Fruit fly (Drosophila melanogaster): ENCODE results near the gene Manf.

Manf gene

dm6 chr3R:16331809-16332343 is 17.3 kb upstream of the Manf start (continued):
- TF ChIP-seq CG4820 (GFP tag; optimal IDR thresholded peaks at IDR 0.05) (no peak), oc (tag; optimal IDR thresholded peaks at IDR 0.05) (peak; percentile 25), CG12769 (tag; optimal IDR thresholded peaks at IDR 0.05) (peak; percentile 79), Atf-2 (GFP tag; optimal IDR thresholded peaks at IDR 0.05) (peak; percentile 38), ssp (GFP tag; IDR thresholded peaks at IDR 0.05) (no peak), CG2678 (tag; optimal IDR thresholded peaks at IDR 0.05) (peak; percentile 72), TFAM (GFP tag; optimal IDR thresholded peaks at IDR 0.05) (peak; percentile 39), CG13424 (tag; optimal IDR thresholded peaks at IDR 0.05) (peak; percentile 45), vvl (GFP tag; IDR thresholded peaks at IDR 0.05) (no peak), CG12071 (GFP tag; optimal IDR thresholded peaks at IDR 0.05) (peak; percentile 53), CG9876 (GFP tag; optimal IDR thresholded peaks at IDR 0.05) (no peak), HLH4C (GFP tag; IDR thresholded peaks at IDR 0.05; ENCODE audit: partially characterized antibody) (no peak), grau (tag; optimal IDR thresholded peaks at IDR 0.05) (peak; percentile 38), CG1529 (GFP tag; optimal IDR thresholded peaks at IDR 0.05) (peak; percentile 73), Mad (GFP tag; optimal IDR thresholded peaks at IDR 0.05) (peak; percentile 33), CG32772 (GFP tag; IDR thresholded peaks at IDR 0.05) (0 out of 2 replicates have a peak, but pooled peaks have one; percentile 21), CG9817 (tag; optimal IDR thresholded peaks at IDR 0.05) (peak; percentile 21), rib (GFP tag; IDR thresholded peaks at IDR 0.05) (peak; percentile 68; the same call in 1 of the 2 replicates), HLHmδ (GFP tag; optimal IDR thresholded peaks at IDR 0.05) (peak; percentile 73), Hmr (GFP tag; optimal IDR thresholded peaks at IDR 0.05) (peak; percentile 66), Neu2 (GFP tag; optimal IDR thresholded peaks at IDR 0.05; ENCODE audit: borderline replicate concordance) (no peak), CG11696 (GFP tag; IDR thresholded peaks at IDR 0.05) (peak; percentile 56), CG3281 (GFP tag; optimal IDR thresholded peaks at IDR 0.05) (peak; percentile 52), tgo (GFP tag; IDR thresholded peaks at IDR 0.05) (no peak), ro (GFP tag; IDR thresholded peaks at IDR 0.05) (peak; percentile 33; the same call in 1 of the 2 replicates), sim (GFP tag; IDR thresholded peaks at IDR 0.05) (peak; percentile 61; the same call in 1 of the 2 replicates), ap (GFP tag; IDR thresholded peaks at IDR 0.05) (no peak), org-1 (GFP tag; optimal IDR thresholded peaks at IDR 0.05) (peak; percentile 69), ato (GFP tag; IDR thresholded peaks at IDR 0.05; ENCODE audit: partially characterized antibody) (no peak), CG7786 (GFP tag; optimal IDR thresholded peaks at IDR 0.05) (peak; percentile 54), BEAF-32 (GFP tag; optimal IDR thresholded peaks at IDR 0.05) (no peak), B-H2 (GFP tag; optimal IDR thresholded peaks at IDR 0.05) (peak; percentile 37), CG12659 (GFP tag; optimal IDR thresholded peaks at IDR 0.05) (peak; percentile 74), CG10543 (GFP tag; optimal IDR thresholded peaks at IDR 0.05) (peak; percentile 70), dimm (GFP tag; IDR thresholded peaks at IDR 0.05) (no peak), phol (tag; optimal IDR thresholded peaks at IDR 0.05) (no peak), scrt (GFP tag; optimal IDR thresholded peaks at IDR 0.05) (no peak), pros (GFP tag; optimal IDR thresholded peaks at IDR 0.05) (no peak), CG1233 (GFP tag; optimal IDR thresholded peaks at IDR 0.05) (peak; percentile 73), ems (GFP tag; optimal IDR thresholded peaks at IDR 0.05) (peak; percentile 62), dmrt11E (tag; optimal IDR thresholded peaks at IDR 0.05) (peak; percentile 79), NfI (GFP tag; optimal IDR thresholded peaks at IDR 0.05) (peak; percentile 20), vfl (GFP tag; optimal IDR thresholded peaks at IDR 0.05) (no peak), pho (GFP tag; optimal IDR thresholded peaks at IDR 0.05) (peak; percentile 21), yki (optimal IDR thresholded peaks at IDR 0.05) (no peak), Usf (GFP tag; optimal IDR thresholded peaks at IDR 0.05) (peak; percentile 13), CG15269 (tag; optimal IDR thresholded peaks at IDR 0.05) (peak; percentile 40), CG1603 (tag; optimal IDR thresholded peaks at IDR 0.05) (peak; percentile 80), Sry-β (GFP tag; optimal IDR thresholded peaks at IDR 0.05) (peak; percentile 37), cwo (GFP tag; optimal IDR thresholded peaks at IDR 0.05) (peak; percentile 22)
